Worm (Caenorhabditis elegans) whole organism, L2 larva: ENCODE results near the gene srg-64.

Source experiments
- F13H6.1 ChIP-seq: sonication (generic microtip); optimal IDR thresholded peaks from 2 replicates; lab custom pipeline; 2016; ENCODE audit warnings: missing genetic modification characterization, missing compliant biosample characterization
- ZK546.5 ChIP-seq: sonication (generic microtip); optimal IDR thresholded peaks from 2 replicates; lab custom pipeline; 2017; ENCODE audit warnings: missing biosample characterization, missing genetic modification characterization
- ama-1 ChIP-seq: fragments of 150-350 bp; optimal IDR thresholded peaks from 2 replicates; lab custom pipeline; 2018; ENCODE audit warnings: inconsistent platforms
- blmp-1 ChIP-seq: sonication (generic microtip); optimal IDR thresholded peaks from 2 replicates; lab custom pipeline; 2017; ENCODE audit warnings: missing genetic modification characterization, mild to moderate bottlenecking, missing compliant biosample characterization, antibody characterized with exemption, moderate library complexity; ENCODE audit not compliant: insufficient read depth
- ceh-16 ChIP-seq: fragments of 150-350 bp; optimal IDR thresholded peaks from 2 replicates; lab custom pipeline; 2014; ENCODE audit warnings: missing biosample characterization, missing genetic modification characterization
- ceh-82 ChIP-seq: fragments of 150-350 bp; optimal IDR thresholded peaks from 2 replicates; lab custom pipeline; 2014; ENCODE audit warnings: missing biosample characterization, missing genetic modification characterization
- crh-2 ChIP-seq: sonication (generic microtip); optimal IDR thresholded peaks from 2 replicates; lab custom pipeline; 2017; ENCODE audit warnings: missing biosample characterization, missing genetic modification characterization
- dmd-4 ChIP-seq: sonication (generic microtip); optimal IDR thresholded peaks from 2 replicates; lab custom pipeline; 2017; ENCODE audit warnings: missing biosample characterization, missing genetic modification characterization
- egl-27 ChIP-seq: sonication (generic microtip); optimal IDR thresholded peaks from 3 replicates; lab custom pipeline; 2017; ENCODE audit warnings: missing biosample characterization, missing genetic modification reagents, missing genetic modification characterization
- elt-1 ChIP-seq: fragments of 150-350 bp; optimal IDR thresholded peaks from 2 replicates; lab custom pipeline; 2014; ENCODE audit warnings: missing biosample characterization, missing genetic modification characterization
- elt-3 ChIP-seq: sonication (generic microtip); optimal IDR thresholded peaks from 2 replicates; lab custom pipeline; 2017; ENCODE audit warnings: missing biosample characterization, missing genetic modification characterization
- fos-1 ChIP-seq: fragments of 150-350 bp; optimal IDR thresholded peaks from 2 replicates; lab custom pipeline; 2014; ENCODE audit warnings: missing biosample characterization, missing genetic modification characterization
- gmeb-1 ChIP-seq: fragments of 150-350 bp; optimal IDR thresholded peaks from 2 replicates; lab custom pipeline; 2014; ENCODE audit warnings: missing biosample characterization, missing genetic modification characterization
- lin-39 ChIP-seq: fragments of 150-350 bp; optimal IDR thresholded peaks from 2 replicates; lab custom pipeline; 2014; ENCODE audit warnings: missing biosample characterization, missing genetic modification reagents, missing genetic modification characterization
- lsy-2 ChIP-seq, 2 experiments: fragments of 150-350 bp in 1 of 2; sonication (generic microtip) in 1 of 2; optimal IDR thresholded peaks; 2 replicates each; lab custom pipeline; 2014 to 2017; ENCODE audit warnings: missing biosample characterization in 2 of 2, missing genetic modification characterization in 2 of 2
- mab-5 ChIP-seq: fragments of 150-350 bp; optimal IDR thresholded peaks from 2 replicates; lab custom pipeline; 2014; ENCODE audit warnings: missing biosample characterization, missing genetic modification characterization
- mbf-1 ChIP-seq: sonication (generic microtip); optimal IDR thresholded peaks from 2 replicates; lab custom pipeline; 2017; ENCODE audit warnings: missing biosample characterization, missing genetic modification characterization
- mdl-1 ChIP-seq, 2 experiments: fragments of 150-350 bp in 1 of 2; sonication (generic microtip) in 1 of 2; optimal IDR thresholded peaks; 2 replicates each; lab custom pipeline; 2017; ENCODE audit warnings: missing biosample characterization in 2 of 2, missing genetic modification characterization in 2 of 2
- nhr-10 ChIP-seq: sonication (generic microtip); optimal IDR thresholded peaks from 2 replicates; lab custom pipeline; 2017; ENCODE audit warnings: missing biosample characterization, missing genetic modification characterization
- nhr-11 ChIP-seq: fragments of 150-350 bp; optimal IDR thresholded peaks from 2 replicates; lab custom pipeline; 2014; ENCODE audit warnings: missing biosample characterization, missing genetic modification characterization
- nhr-12 ChIP-seq: fragments of 150-350 bp; optimal IDR thresholded peaks from 2 replicates; lab custom pipeline; 2014; ENCODE audit warnings: missing biosample characterization, missing genetic modification characterization
- nhr-129 ChIP-seq: fragments of 150-350 bp; optimal IDR thresholded peaks from 2 replicates; lab custom pipeline; 2014; ENCODE audit warnings: missing biosample characterization, missing genetic modification characterization
- nhr-21 ChIP-seq: fragments of 150-350 bp; optimal IDR thresholded peaks from 2 replicates; lab custom pipeline; 2014; ENCODE audit warnings: missing biosample characterization, missing genetic modification characterization
- nhr-237 ChIP-seq: fragments of 150-350 bp; optimal IDR thresholded peaks from 2 replicates; lab custom pipeline; 2014; ENCODE audit warnings: missing biosample characterization, missing genetic modification characterization
- nhr-25 ChIP-seq: fragments of 150-350 bp; sonication (generic microtip); optimal IDR thresholded peaks from 3 replicates; lab custom pipeline; 2014; ENCODE audit warnings: missing biosample characterization, missing genetic modification characterization
- nhr-77 ChIP-seq: fragments of 150-350 bp; optimal IDR thresholded peaks from 2 replicates; lab custom pipeline; 2014; ENCODE audit warnings: missing biosample characterization, missing genetic modification characterization
- peb-1 ChIP-seq: fragments of 150-350 bp; optimal IDR thresholded peaks from 2 replicates; lab custom pipeline; 2014; ENCODE audit warnings: missing biosample characterization, missing genetic modification characterization
- sem-4 ChIP-seq: fragments of 150-350 bp; optimal IDR thresholded peaks from 2 replicates; lab custom pipeline; 2014; ENCODE audit warnings: missing biosample characterization, missing genetic modification reagents, missing genetic modification characterization
- sma-3 ChIP-seq: sonication (generic microtip); optimal IDR thresholded peaks from 2 replicates; lab custom pipeline; 2016; ENCODE audit warnings: missing genetic modification reagents, missing genetic modification characterization, missing compliant biosample characterization
- sma-9 ChIP-seq, 2 experiments: fragments of 150-350 bp in 1 of 2; sonication (generic microtip) in 1 of 2; optimal IDR thresholded peaks; 2 replicates each; lab custom pipeline; 2014 to 2016; ENCODE audit warnings: missing genetic modification characterization in 2 of 2, mild to moderate bottlenecking in 1 of 2, missing biosample characterization in 1 of 2, missing compliant biosample characterization in 1 of 2, missing genetic modification reagents in 1 of 2, moderate library complexity in 1 of 2
- snpc-4 ChIP-seq: fragments of 150-350 bp; optimal IDR thresholded peaks from 2 replicates; lab custom pipeline; 2014; ENCODE audit warnings: missing biosample characterization, missing genetic modification characterization
- unc-55 ChIP-seq: fragments of 150-350 bp; sonication (generic microtip); optimal IDR thresholded peaks from 3 replicates; lab custom pipeline; 2014; ENCODE audit warnings: missing biosample characterization, missing genetic modification reagents, missing genetic modification characterization
- unc-62 ChIP-seq: fragments of 150-350 bp; optimal IDR thresholded peaks from 2 replicates; lab custom pipeline; 2014; ENCODE audit warnings: missing biosample characterization, missing genetic modification reagents, missing genetic modification characterization
- zag-1 ChIP-seq: fragments of 150-350 bp; optimal IDR thresholded peaks from 2 replicates; lab custom pipeline; 2014; ENCODE audit warnings: missing biosample characterization, missing genetic modification characterization
- ztf-1 ChIP-seq: fragments of 200-800 bp; sonication (Bioruptor generic); conservative IDR thresholded peaks from 2 replicates; pipeline ENCODE4 v1.3.6; 2022; ENCODE audit warnings: missing genetic modification characterization, missing compliant biosample characterization
- ztf-4 ChIP-seq: fragments of 150-350 bp; optimal IDR thresholded peaks from 2 replicates; lab custom pipeline; 2014; ENCODE audit warnings: missing biosample characterization, missing genetic modification characterization

The srg-64 gene

DNA sequence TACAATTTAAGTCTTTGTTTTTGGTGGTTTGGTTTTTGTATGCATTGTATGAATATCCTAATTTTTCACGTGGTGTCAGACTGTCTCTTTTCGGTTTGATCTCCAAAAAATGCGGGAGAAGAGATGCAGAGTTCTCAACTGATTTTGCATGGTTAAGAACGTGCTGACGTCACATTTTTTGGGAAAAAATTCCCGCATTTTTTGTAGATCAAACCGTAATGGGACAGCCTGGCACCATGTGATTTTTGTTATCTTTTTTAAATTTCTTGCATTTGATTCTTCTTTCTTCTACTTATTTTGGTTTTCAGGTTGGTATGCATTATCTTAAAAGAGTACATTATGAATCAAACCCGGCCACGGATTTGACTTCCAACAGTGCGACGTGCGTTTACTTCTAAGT is 19.1 kb downstream of the srg-64 start, which contains the start of gene ZK662.5:
Gene ZK662.5, plus strand, starts transcription at position 301 of the 400 bp plus-strand sequence.
- TF ChIP-seq sem-4 (tag; lab: Kevin White, UChicago) (no peak), unc-62 (GFP tag; lab: Kevin White, UChicago) (no peak), elt-3 (no peak), nhr-10 (tag; lab: Kevin White, UChicago) (no peak), ZK546.5 (no peak), nhr-129 (tag; lab: Kevin White, UChicago) (no peak), nhr-12 (no peak), nhr-77 (tag; lab: Kevin White, UChicago) (no peak), sma-9 (GFP tag; optimal IDR thresholded peaks at IDR 0.05; lab: Kevin White, UChicago) (no peak), sma-9 (tag; optimal IDR thresholded peaks at IDR 0.05; lab: Kevin White, UChicago) (no peak), fos-1 (tag; lab: Kevin White, UChicago) (no peak), mab-5 (tag; lab: Kevin White, UChicago) (no peak), mbf-1 (tag; lab: Kevin White, UChicago) (no peak), ceh-16 (tag; lab: Kevin White, UChicago) (no peak), ama-1 (lab: Kevin White, UChicago) (no peak), mdl-1 (tag; optimal IDR thresholded peaks at IDR 0.05; lab: Kevin White, UChicago) (no peak)

DNA sequence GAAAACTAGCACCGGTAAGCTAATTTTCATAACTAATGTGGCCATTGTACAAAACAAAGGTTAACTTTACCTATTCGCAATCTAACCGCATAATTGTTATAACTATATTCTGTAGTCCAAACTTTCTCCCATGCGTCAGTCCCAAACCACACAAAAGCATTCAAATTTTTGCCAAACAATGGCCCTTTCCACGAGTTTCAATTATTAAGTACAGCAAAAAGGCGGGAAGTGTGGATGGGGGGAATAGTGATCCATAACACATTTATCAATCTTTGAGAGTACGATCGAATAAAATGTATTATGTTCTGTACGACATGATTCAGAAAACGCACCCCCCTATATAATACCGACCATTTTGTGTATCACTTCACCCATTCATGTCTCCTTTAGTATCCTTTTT is 22.1 kb downstream of the srg-64 start, which contains the start of gene ZK662.6:
Gene ZK662.6, plus strand, starts transcription at position 301 of the 400 bp plus-strand sequence.
- TF ChIP-seq mab-5 (tag; lab: Kevin White, UChicago): no peak

DNA sequence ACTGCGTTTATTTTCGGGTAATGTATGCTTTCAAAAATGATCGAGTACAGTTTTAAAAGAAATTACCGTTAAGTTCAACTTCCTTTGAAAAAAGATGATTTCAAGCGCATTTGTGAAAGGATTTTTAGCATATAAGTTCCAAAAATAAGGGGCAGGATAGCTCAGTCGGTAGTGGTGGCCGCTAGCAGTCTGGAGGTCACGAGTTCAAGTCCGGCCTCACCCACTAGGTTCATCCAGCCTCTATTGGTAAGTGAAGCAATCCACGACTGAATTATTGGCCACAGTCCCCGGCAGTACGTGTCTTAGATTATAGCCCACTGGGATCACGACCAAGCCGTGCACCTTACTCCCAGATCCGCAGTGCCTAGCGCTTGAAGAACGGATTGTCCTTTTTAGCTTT is 23.5 kb downstream of the srg-64 start:
- TF ChIP-seq unc-55 (GFP tag; lab: Kevin White, UChicago) (no peak), nhr-11 (tag; lab: Kevin White, UChicago) (no peak), sem-4 (tag; lab: Kevin White, UChicago) (no peak), sma-9 (GFP tag; optimal IDR thresholded peaks at IDR 0.05; lab: Kevin White, UChicago) (no peak), sma-9 (tag; optimal IDR thresholded peaks at IDR 0.05; lab: Kevin White, UChicago) (no peak), mab-5 (tag; lab: Kevin White, UChicago) (no peak), ztf-4 (tag; lab: Kevin White, UChicago) (no peak), ceh-82 (no peak), elt-1 (tag; lab: Kevin White, UChicago) (no peak), dmd-4 (no peak), nhr-237 (tag; lab: Kevin White, UChicago) (no peak), nhr-12 (no peak), lsy-2 (tag; optimal IDR thresholded peaks at IDR 0.05; lab: Kevin White, UChicago) (no peak), elt-3 (no peak), zag-1 (no peak), snpc-4 (no peak), peb-1 (tag; lab: Kevin White, UChicago) (no peak)
- TF ChIP-seq, all 48 proteins: peak for 0

DNA sequence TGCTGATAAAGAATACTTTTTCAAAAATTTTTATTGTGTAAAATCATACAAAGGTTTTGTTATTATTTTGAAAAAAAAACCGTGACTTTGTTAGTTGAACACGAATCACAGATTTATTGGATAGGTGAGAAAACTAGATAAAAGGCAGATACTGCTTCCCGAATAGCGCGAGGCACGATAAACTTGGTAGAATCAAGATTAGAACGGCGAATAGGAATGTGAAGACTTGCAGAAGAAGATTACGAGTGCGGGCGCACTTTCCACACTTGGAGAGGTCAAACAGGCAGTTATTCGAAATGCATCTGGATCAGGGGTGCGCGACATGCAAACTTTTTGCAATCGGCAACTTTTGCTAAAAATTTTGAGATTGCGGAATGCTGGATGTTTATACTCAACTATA is 27.2 kb downstream of the srg-64 start:
- TF ChIP-seq elt-1 (tag; lab: Kevin White, UChicago) (peak; percentile 78), unc-62 (GFP tag; lab: Kevin White, UChicago) (no peak), sma-9 (GFP tag; optimal IDR thresholded peaks at IDR 0.05; lab: Kevin White, UChicago) (peak; percentile 61), sma-9 (tag; optimal IDR thresholded peaks at IDR 0.05; lab: Kevin White, UChicago) (no peak), crh-2 (tag; lab: Kevin White, UChicago) (no peak)

DNA sequence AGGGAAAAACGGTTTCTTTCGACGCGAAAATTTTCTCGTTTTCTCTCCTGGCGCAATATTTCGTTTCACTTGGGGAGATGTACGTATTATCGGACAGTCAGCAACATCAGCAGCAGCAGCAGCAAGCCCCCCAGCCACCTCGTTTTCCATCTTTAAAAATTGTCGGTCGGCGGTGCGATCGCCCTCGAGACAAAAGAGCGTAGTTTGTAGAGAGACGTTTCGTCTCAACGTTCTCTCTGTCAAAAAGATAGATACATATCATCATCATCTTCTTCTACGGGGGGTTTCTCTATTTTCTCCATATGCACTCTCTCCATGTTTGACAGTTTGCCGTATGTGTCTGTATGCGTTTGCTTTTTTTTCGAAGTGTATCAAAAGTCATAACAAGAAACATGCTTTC is 30.8 kb downstream of the srg-64 start:
- TF ChIP-seq F13H6.1 (tag; lab: Kevin White, UChicago) (peak; percentile 24), nhr-129 (tag; lab: Kevin White, UChicago) (peak; percentile 71), crh-2 (tag; lab: Kevin White, UChicago) (peak; percentile 61), sma-3 (GFP tag; lab: Kevin White, UChicago) (peak; percentile 61), sem-4 (tag; lab: Kevin White, UChicago) (peak; percentile 5), gmeb-1 (tag; lab: Kevin White, UChicago) (peak; percentile 28), lin-39 (no peak), egl-27 (tag; lab: Kevin White, UChicago) (peak; percentile 3), fos-1 (tag; lab: Kevin White, UChicago) (peak; percentile 57), nhr-25 (tag; lab: Kevin White, UChicago) (peak; percentile 61), sma-9 (GFP tag; optimal IDR thresholded peaks at IDR 0.05; lab: Kevin White, UChicago) (peak; percentile 91), sma-9 (tag; optimal IDR thresholded peaks at IDR 0.05; lab: Kevin White, UChicago) (no peak), nhr-21 (tag; lab: Kevin White, UChicago) (peak; percentile 80), lsy-2 (tag; optimal IDR thresholded peaks at IDR 0.05; lab: Kevin White, UChicago) (no peak), blmp-1 (tag; lab: Kevin White, UChicago) (peak; percentile 71), mdl-1 (tag; optimal IDR thresholded peaks at IDR 0.05; lab: Kevin White, UChicago) (peak; percentile 38 to 87), ztf-1 (no peak)
